Fruit fly (Drosophila melanogaster): ENCODE measurements around the gene CG16782.
A peak's percentile ranks its signal among the peaks of the same experiment; 100 is the strongest.

CG16782 gene

dm6 chrX:3431641-3432040 lies 28.4 kb downstream of the CG16782 start (continued):
- TF ChIP-seq CG9437 (GFP tag; optimal IDR thresholded peaks at IDR 0.05) (peak; percentile 59), CG17359 (tag; optimal IDR thresholded peaks at IDR 0.05) (peak; percentile 81), luna (GFP tag; optimal IDR thresholded peaks at IDR 0.05) (no peak), CG2889 (GFP tag; IDR thresholded peaks at IDR 0.05) (peak; percentile 74; the same call in 2 of the 3 replicates), CG10267 (tag; optimal IDR thresholded peaks at IDR 0.05) (peak; percentile 48), Taf1 (GFP tag; IDR thresholded peaks at IDR 0.05) (0 out of 2 replicates have a peak, but pooled peaks have one; percentile 23), gro (GFP tag; optimal IDR thresholded peaks at IDR 0.05) (no peak), CG5245 (GFP tag; optimal IDR thresholded peaks at IDR 0.05) (no peak), CG9932 (GFP tag; IDR thresholded peaks at IDR 0.05) (peak; percentile 81), CG13287 (GFP tag; IDR thresholded peaks at IDR 0.05; ENCODE audit: partially characterized antibody) (no peak), trem (tag; optimal IDR thresholded peaks at IDR 0.05) (peak; percentile 3), mirr (GFP tag; optimal IDR thresholded peaks at IDR 0.05) (no peak), NfI (GFP tag; optimal IDR thresholded peaks at IDR 0.05) (peak; percentile 54), corto (GFP tag; optimal IDR thresholded peaks at IDR 0.05) (no peak), chinmo (GFP tag; IDR thresholded peaks at IDR 0.05; ENCODE audit: partially characterized antibody) (peak; percentile 76; the same call in 1 of the 4 replicates), CG11560 (tag; IDR thresholded peaks at IDR 0.05) (no peak), CG11398 (GFP tag; optimal IDR thresholded peaks at IDR 0.05) (no peak), Atf6 (GFP tag; IDR thresholded peaks at IDR 0.05) (peak; percentile 86), CG7928 (GFP tag; optimal IDR thresholded peaks at IDR 0.05) (no peak), wdn (GFP tag; IDR thresholded peaks at IDR 0.05) (peak; percentile 69; the same call in 1 of the 2 replicates), kah (GFP tag; optimal IDR thresholded peaks at IDR 0.05) (no peak), wek (GFP tag; optimal IDR thresholded peaks at IDR 0.05) (no peak), Spps (tag; optimal IDR thresholded peaks at IDR 0.05) (no peak), CG6272 (GFP tag; IDR thresholded peaks at IDR 0.05) (peak; percentile 59), Sin3A (optimal IDR thresholded peaks at IDR 0.05) (no peak), CG9797 (GFP tag; optimal IDR thresholded peaks at IDR 0.05) (no peak), Fer1 (GFP tag; optimal IDR thresholded peaks at IDR 0.05) (peak; percentile 37), hbn (GFP tag; IDR thresholded peaks at IDR 0.05; ENCODE audit: partially characterized antibody) (no peak), pan (optimal IDR thresholded peaks at IDR 0.05) (no peak), pan (GFP tag; optimal IDR thresholded peaks at IDR 0.05 in 1 of 2, IDR thresholded peaks at IDR 0.05 in 1 of 2) (peak in 1 of 2 experiments; percentile 88), yki (optimal IDR thresholded peaks at IDR 0.05) (no peak), pb (GFP tag; optimal IDR thresholded peaks at IDR 0.05) (no peak), Ssrp (tag; optimal IDR thresholded peaks at IDR 0.05) (peak; percentile 60), ttk (GFP tag; IDR thresholded peaks at IDR 0.05) (peak; percentile 80), dati (GFP tag; IDR thresholded peaks at IDR 0.05) (no peak), Mrtf (GFP tag; IDR thresholded peaks at IDR 0.05) (peak; percentile 76; the same call in 2 of the 3 replicates), CG1529 (GFP tag; optimal IDR thresholded peaks at IDR 0.05) (peak; percentile 33), HLHmδ (GFP tag; optimal IDR thresholded peaks at IDR 0.05) (no peak), CG18476 (GFP tag; optimal IDR thresholded peaks at IDR 0.05) (no peak), fd102C (GFP tag; optimal IDR thresholded peaks at IDR 0.05) (no peak), CG34376 (GFP tag; optimal IDR thresholded peaks at IDR 0.05) (no peak), Pdp1 (GFP tag; optimal IDR thresholded peaks at IDR 0.05) (peak in 1 of 2 experiments; percentile 35), Nf-YB (GFP tag; optimal IDR thresholded peaks at IDR 0.05) (peak; percentile 42), CG17802 (tag; optimal IDR thresholded peaks at IDR 0.05) (no peak), CG3847 (GFP tag; IDR thresholded peaks at IDR 0.05) (peak; percentile 77), CG6654 (GFP tag; optimal IDR thresholded peaks at IDR 0.05) (no peak), sens-2 (GFP tag; IDR thresholded peaks at IDR 0.05) (0 out of 2 replicates have a peak, but pooled peaks have one; percentile 23), B-H1 (GFP tag; IDR thresholded peaks at IDR 0.05) (peak; percentile 67), hkb (optimal IDR thresholded peaks at IDR 0.05) (no peak), hkb (GFP tag; IDR thresholded peaks at IDR 0.05) (peak; percentile 62), Hmr (GFP tag; optimal IDR thresholded peaks at IDR 0.05) (peak; percentile 58), az2 (GFP tag; optimal IDR thresholded peaks at IDR 0.05) (peak; percentile 55)
